Worm (Caenorhabditis elegans) whole organism, L4/young adult: ENCODE results near the gene acc-2.

Experiments
- W03F9.2 ChIP-seq: fragments of 150-350 bp; optimal IDR thresholded peaks from 2 replicates; lab custom pipeline; 2014; ENCODE audit warnings: missing biosample characterization, missing genetic modification characterization
- dao-5 ChIP-seq: sonication (generic microtip); optimal IDR thresholded peaks from 2 replicates; lab custom pipeline; 2016; ENCODE audit warnings: missing genotype, missing genetic modification characterization, moderate library complexity, missing compliant biosample characterization
- him-1 ChIP-seq: sonication (generic microtip); optimal IDR thresholded peaks from 2 replicates; lab custom pipeline; 2016; ENCODE audit warnings: missing genotype, missing genetic modification reagents, missing genetic modification characterization, missing compliant biosample characterization

The acc-2 gene

DNA sequence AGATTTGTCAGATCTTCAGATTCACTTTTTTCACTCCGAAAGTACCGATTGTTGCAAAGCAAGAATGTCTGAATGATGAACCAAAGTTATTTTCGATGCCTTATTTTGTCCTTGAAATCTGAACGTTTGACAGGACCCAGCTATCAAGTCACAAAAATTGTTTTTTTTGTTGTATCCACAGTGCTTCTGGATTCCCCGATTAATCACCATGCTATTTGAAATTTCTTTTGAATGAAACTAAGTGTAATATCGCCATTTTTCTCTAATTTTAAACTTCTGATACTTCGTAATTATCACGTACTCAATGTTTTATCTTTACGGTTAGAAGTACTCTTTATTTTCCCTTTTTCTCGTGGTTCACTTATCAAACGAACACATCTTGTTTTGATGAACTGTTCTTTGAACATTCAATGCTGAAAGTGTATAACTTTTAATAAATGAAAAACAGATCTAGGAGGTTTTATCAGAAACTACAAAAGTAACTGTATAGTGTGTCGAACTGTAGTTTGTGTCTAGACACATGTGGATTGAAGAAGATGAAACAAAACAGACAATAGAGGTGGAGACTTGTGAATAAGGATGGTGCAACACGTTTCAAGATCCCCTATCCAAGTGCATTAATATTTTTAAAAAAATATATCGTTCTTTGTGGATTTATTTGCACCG is 35.1 kb downstream of the acc-2 start:
- no peak for TF ChIP-seq W03F9.2 (tag; lab: Kevin White, UChicago)
- no peak for TF ChIP-seq him-1 (tag; lab: Kevin White, UChicago)
- TF ChIP-seq dao-5, result no peak

- TF ChIP-seq W03F9.2 (tag; lab: Kevin White, UChicago) (no peak), him-1 (tag; lab: Kevin White, UChicago) (no peak), dao-5 (no peak)
These were observed 36.8 kb downstream of the acc-2 start for ce11 chrIV:9053403-9053802.

DNA sequence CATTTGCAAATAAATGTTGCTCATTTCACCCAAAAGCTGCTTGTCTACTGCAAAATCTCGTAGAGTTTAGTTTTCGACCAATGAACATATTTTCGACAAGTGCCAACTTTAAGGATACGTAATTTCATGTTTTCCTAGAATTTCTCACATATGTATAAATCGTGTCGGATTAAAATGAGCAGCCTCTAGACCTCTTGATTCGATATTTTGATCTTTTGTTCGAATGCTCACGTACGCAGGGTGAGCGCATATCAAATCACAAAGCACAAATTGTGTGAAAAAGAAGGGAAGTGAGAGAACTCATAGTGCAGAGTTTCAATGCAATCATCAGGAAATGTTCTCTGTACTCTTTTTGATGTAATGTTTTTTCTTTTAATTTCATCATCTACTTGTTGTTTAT is 46.9 kb downstream of the acc-2 start:
- TF ChIP-seq W03F9.2 (tag; lab: Kevin White, UChicago) (no peak), him-1 (tag; lab: Kevin White, UChicago) (no peak), dao-5 (no peak)
